Worm (Caenorhabditis elegans): ENCODE data around the gene prdx-2.

- TF ChIP-seq npax-4 (tag; optimal IDR thresholded peaks at IDR 0.05) (no peak), elt-2 (tag; optimal IDR thresholded peaks at IDR 0.05) (no peak), hlh-15 (tag; optimal IDR thresholded peaks at IDR 0.05) (no peak), nfya-1 (tag; optimal IDR thresholded peaks at IDR 0.05) (no peak), unc-3 (GFP tag; conservative IDR thresholded peaks at IDR 0.05) (no peak), unc-3 (tag; optimal IDR thresholded peaks at IDR 0.05) (no peak), ama-1 (optimal IDR thresholded peaks at IDR 0.05) (no peak)
Measured at ce11 chrII:5395594-5395993, 17.6 kb downstream of the prdx-2 start, which contains the start of gene pink-1.

Data from whole organism, late embryonic.